Fruit fly (Drosophila melanogaster) whole organism, pupa: ENCODE data around the gene CG17931.

ENCODE experiments used
- CG14655 ChIP-seq: fragments of 200-800 bp; sonication (Bioruptor generic); optimal IDR thresholded peaks from 3 replicates; lab custom pipeline; 2017; ENCODE audit warnings: mild to moderate bottlenecking, missing biosample characterization, missing genetic modification reagents, missing genetic modification characterization
- CG15710 ChIP-seq: fragments of 200-800 bp; sonication (Bioruptor generic); optimal IDR thresholded peaks from 2 replicates; lab custom pipeline; 2018; ENCODE audit warnings: missing biosample characterization, mild to moderate bottlenecking, missing genetic modification characterization, moderate library complexity
- CG34367 ChIP-seq: fragments of 200-800 bp; sonication (Bioruptor generic); optimal IDR thresholded peaks from 2 replicates; lab custom pipeline; 2018; ENCODE audit warnings: missing biosample characterization, mild to moderate bottlenecking, missing genetic modification characterization
- CG4496 ChIP-seq: fragments of 200-800 bp; sonication (Bioruptor generic); IDR thresholded peaks from 3 replicates; pipeline ENCODE4 v1.3.6; 2022; ENCODE audit warnings: missing biosample characterization, missing genetic modification characterization
- CG8159 ChIP-seq: fragments of 200-800 bp; sonication (Bioruptor generic); optimal IDR thresholded peaks from 3 replicates; lab custom pipeline; 2018; ENCODE audit warnings: missing biosample characterization, mild to moderate bottlenecking, missing genetic modification characterization, moderate library complexity
- D1 ChIP-seq: fragments of 200-800 bp; sonication (Bioruptor generic); optimal IDR thresholded peaks from 2 replicates; lab custom pipeline; 2018; ENCODE audit warnings: missing biosample characterization, mild to moderate bottlenecking, missing genetic modification characterization, moderate library complexity
- Ets98B ChIP-seq: fragments of 200-800 bp; sonication (Bioruptor generic); IDR thresholded peaks from 2 replicates; pipeline ENCODE4 v1.3.6; 2022; ENCODE audit warnings: missing biosample characterization, missing genetic modification characterization
- Pif1A ChIP-seq: fragments of 200-800 bp; sonication (Bioruptor generic); optimal IDR thresholded peaks from 3 replicates; lab custom pipeline; 2016; ENCODE audit warnings: missing biosample characterization, missing genetic modification characterization
- Pif1B ChIP-seq: fragments of 200-800 bp; sonication (Bioruptor generic); optimal IDR thresholded peaks from 3 replicates; lab custom pipeline; 2016; ENCODE audit warnings: missing biosample characterization, missing genetic modification characterization
- Snoo ChIP-seq: fragments of 200-800 bp; sonication (Bioruptor generic); optimal IDR thresholded peaks from 3 replicates; lab custom pipeline; 2017; ENCODE audit warnings: missing biosample characterization, mild to moderate bottlenecking, missing genetic modification characterization, inconsistent platforms
- rn ChIP-seq: fragments of 200-800 bp; sonication (Bioruptor generic); IDR thresholded peaks from 2 replicates; pipeline ENCODE4 v1.3.6; 2022; ENCODE audit warnings: missing biosample characterization, missing genetic modification characterization

DNA sequence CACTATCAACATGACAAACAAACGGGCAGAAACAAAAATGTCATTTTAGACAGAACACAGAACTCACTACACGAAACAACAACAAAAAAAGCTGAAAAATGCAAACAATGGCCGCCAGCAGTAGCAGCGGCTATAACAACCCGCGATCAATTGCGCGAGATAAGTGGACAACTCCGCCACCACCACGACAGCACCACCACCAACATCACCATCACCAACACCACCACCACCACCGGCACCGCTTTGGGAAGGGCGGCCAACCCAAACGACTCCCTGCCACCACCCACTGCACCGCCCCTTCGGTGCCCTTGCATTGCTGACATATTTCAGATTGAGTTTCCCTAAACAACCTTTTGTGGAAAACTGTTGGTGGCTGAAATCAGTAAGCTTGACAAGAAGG lies 47.4 kb upstream of the CG17931 start:
- no peak for TF ChIP-seq CG14655 (GFP tag; lab: Kevin White, UChicago)
- TF ChIP-seq Pif1A: no peak
- no peak for TF ChIP-seq CG8159 (tag; lab: Kevin White, UChicago)
- no peak for TF ChIP-seq rn (GFP tag; lab: Robert Waterston, UW)
- no peak for TF ChIP-seq CG15710
- TF ChIP-seq Pif1B (GFP tag; lab: Kevin White, UChicago): no peak
- no peak for TF ChIP-seq D1
- no peak for TF ChIP-seq Ets98B (GFP tag; lab: Robert Waterston, UW)
- TF ChIP-seq CG34367 (tag; lab: Kevin White, UChicago): no peak
- no peak for TF ChIP-seq CG4496 (GFP tag; lab: Robert Waterston, UW)
- TF ChIP-seq Snoo (tag; lab: Kevin White, UChicago): no peak
